Worm (Caenorhabditis elegans) whole organism, midembryonic: ENCODE data around the gene T28A8.2.

Experiments
- T22C8.4 ChIP-seq: fragments of 200-800 bp; sonication (Bioruptor generic); IDR thresholded peaks from 2 replicates; pipeline ENCODE4 v1.3.6; 2022; ENCODE audit warnings: missing genetic modification characterization, missing compliant biosample characterization
- cog-1 ChIP-seq: sonication (generic microtip); optimal IDR thresholded peaks from 2 replicates; lab custom pipeline; 2016; ENCODE audit warnings: missing genetic modification characterization, missing compliant biosample characterization
- flt-1 ChIP-seq: fragments of 200-800 bp; sonication (Bioruptor generic); IDR thresholded peaks from 2 replicates; pipeline ENCODE4 v1.3.6; 2022; ENCODE audit warnings: missing genetic modification characterization, missing compliant biosample characterization
- klf-2 ChIP-seq: fragments of 200-800 bp; sonication (Bioruptor generic); conservative IDR thresholded peaks from 2 replicates; pipeline ENCODE4 v1.3.6; 2022; ENCODE audit warnings: missing genetic modification reagents, missing genetic modification characterization, missing compliant biosample characterization
- tab-1 ChIP-seq: fragments of 200-800 bp; sonication (Bioruptor generic); IDR thresholded peaks from 2 replicates; pipeline ENCODE4 v1.3.6; 2022; ENCODE audit warnings: missing genetic modification characterization, missing compliant biosample characterization
- ztf-23 ChIP-seq: fragments of 200-800 bp; sonication (Bioruptor generic); IDR thresholded peaks from 2 replicates; pipeline ENCODE4 v1.3.6; 2022; ENCODE audit warnings: missing genetic modification reagents, missing genetic modification characterization, missing compliant biosample characterization
- ztf-29 ChIP-seq: fragments of 200-800 bp; sonication (Bioruptor generic); IDR thresholded peaks from 2 replicates; pipeline ENCODE4 v1.3.6; 2022; ENCODE audit warnings: missing genetic modification reagents, missing genetic modification characterization, missing compliant biosample characterization

ce11 chrIII:13464493-13465362 is 30.7 kb downstream of the T28A8.2 start, which contains the start of gene kel-3:
- no peak for TF ChIP-seq klf-2
- no peak for TF ChIP-seq T22C8.4 (GFP tag; lab: Robert Waterston, UW)
- TF ChIP-seq cog-1 (tag; lab: Kevin White, UChicago), result no peak
- no peak for TF ChIP-seq tab-1 (GFP tag; lab: Robert Waterston, UW)
- no peak for TF ChIP-seq ztf-23 (GFP tag; lab: Robert Waterston, UW)
- TF ChIP-seq ztf-29 (GFP tag; lab: Robert Waterston, UW), result no peak
- TF ChIP-seq flt-1 (GFP tag; lab: Robert Waterston, UW), result no peak
